Worm (Caenorhabditis elegans): ENCODE measurements around the gene snap-29.
A peak's percentile ranks its signal among the peaks of the same experiment; 100 is the strongest.

Gene snap-29

ce11 chrIII:8750606-8751005 lies 25.4 kb upstream of the snap-29 start, which contains the start of gene ugtp-1:
Gene ugtp-1, minus strand, starts transcription at chrIII:8750706.
- no peak for TF ChIP-seq lsy-2 (tag; optimal IDR thresholded peaks at IDR 0.05)
- no peak for TF ChIP-seq unc-39 (tag; optimal IDR thresholded peaks at IDR 0.05)
- no peak for TF ChIP-seq dmd-4 (tag; optimal IDR thresholded peaks at IDR 0.05)
- TF ChIP-seq lin-11 (tag; optimal IDR thresholded peaks at IDR 0.05), result no peak
- TF ChIP-seq mbf-1 (tag; optimal IDR thresholded peaks at IDR 0.05), result no peak
- TF ChIP-seq nhr-6 (tag; optimal IDR thresholded peaks at IDR 0.05), result no peak
- no peak for TF ChIP-seq nhr-237 (tag; optimal IDR thresholded peaks at IDR 0.05)
- TF ChIP-seq gmeb-1 (tag; optimal IDR thresholded peaks at IDR 0.05), result no peak
- no peak for TF ChIP-seq sma-9 (GFP tag; optimal IDR thresholded peaks at IDR 0.05)
- no peak for TF ChIP-seq sma-9 (tag; optimal IDR thresholded peaks at IDR 0.05)
- no peak for TF ChIP-seq peb-1 (tag; optimal IDR thresholded peaks at IDR 0.05)

- no peak for TF ChIP-seq blmp-1 (tag; optimal IDR thresholded peaks at IDR 0.05; ENCODE audit: insufficient read depth)
- TF ChIP-seq aly-2 (tag; optimal IDR thresholded peaks at IDR 0.05), result no peak
- TF ChIP-seq nhr-25 (tag; optimal IDR thresholded peaks at IDR 0.05), result no peak
- no peak for TF ChIP-seq lin-39 (tag; optimal IDR thresholded peaks at IDR 0.05)
- no peak for TF ChIP-seq elt-3 (tag; optimal IDR thresholded peaks at IDR 0.05)
- TF ChIP-seq mdl-1 (tag; optimal IDR thresholded peaks at IDR 0.05), result no peak
- no peak for TF ChIP-seq snpc-4 (tag; optimal IDR thresholded peaks at IDR 0.05)
- TF ChIP-seq nhr-77 (tag; optimal IDR thresholded peaks at IDR 0.05), result no peak
- TF ChIP-seq sem-4 (tag; optimal IDR thresholded peaks at IDR 0.05), result no peak
- no peak for TF ChIP-seq Y55F3AM.14 (GFP tag; optimal IDR thresholded peaks at IDR 0.05)
- TF ChIP-seq F13H6.1 (tag; optimal IDR thresholded peaks at IDR 0.05), result no peak
- TF ChIP-seq alr-1 (tag; optimal IDR thresholded peaks at IDR 0.05), result no peak
- TF ChIP-seq nhr-10 (tag; optimal IDR thresholded peaks at IDR 0.05), result no peak
- no peak for TF ChIP-seq ceh-82 (tag; optimal IDR thresholded peaks at IDR 0.05)
- TF ChIP-seq ceh-16 (tag; optimal IDR thresholded peaks at IDR 0.05), result no peak
- no peak for TF ChIP-seq ztf-11 (tag; optimal IDR thresholded peaks at IDR 0.05)
- TF ChIP-seq R02D3.7 (tag; optimal IDR thresholded peaks at IDR 0.05), result peak; percentile 34
- TF ChIP-seq nhr-11 (tag; optimal IDR thresholded peaks at IDR 0.05), result no peak
- peak; percentile 36 for TF ChIP-seq C34F6.9 (tag; optimal IDR thresholded peaks at IDR 0.05)
- no peak for TF ChIP-seq crh-2 (tag; optimal IDR thresholded peaks at IDR 0.05)
- no peak for TF ChIP-seq unc-39 (tag; optimal IDR thresholded peaks at IDR 0.05)
- TF ChIP-seq elt-1 (tag; optimal IDR thresholded peaks at IDR 0.05), result no peak
- no peak for TF ChIP-seq ztf-1 (GFP tag; conservative IDR thresholded peaks at IDR 0.05)
- TF ChIP-seq skn-1 (tag; optimal IDR thresholded peaks at IDR 0.05), result no peak
- TF ChIP-seq dmd-4 (tag; optimal IDR thresholded peaks at IDR 0.05), result no peak
- no peak for TF ChIP-seq egl-27 (tag; optimal IDR thresholded peaks at IDR 0.05)
- TF ChIP-seq lin-11 (tag; optimal IDR thresholded peaks at IDR 0.05), result no peak
- TF ChIP-seq peb-1 (tag; optimal IDR thresholded peaks at IDR 0.05), result no peak
- no peak for TF ChIP-seq lin-13 (GFP tag; optimal IDR thresholded peaks at IDR 0.05)
- TF ChIP-seq lsy-2 (tag; optimal IDR thresholded peaks at IDR 0.05), result peak in 1 of 2 experiments; percentile 25
- no peak for TF ChIP-seq nhr-12 (tag; optimal IDR thresholded peaks at IDR 0.05)
- peak; percentile 31 for TF ChIP-seq unc-55 (GFP tag; optimal IDR thresholded peaks at IDR 0.05)
- TF ChIP-seq gmeb-1 (tag; optimal IDR thresholded peaks at IDR 0.05), result peak; percentile 9
- TF ChIP-seq nhr-23 (tag; optimal IDR thresholded peaks at IDR 0.05), result no peak
- TF ChIP-seq unc-62 (GFP tag; optimal IDR thresholded peaks at IDR 0.05), result no peak
- TF ChIP-seq mbf-1 (tag; optimal IDR thresholded peaks at IDR 0.05), result no peak
- peak; percentile 30 for TF ChIP-seq nhr-129 (tag; optimal IDR thresholded peaks at IDR 0.05)
- TF ChIP-seq fos-1 (tag; optimal IDR thresholded peaks at IDR 0.05), result no peak
- no peak for TF ChIP-seq ama-1 (optimal IDR thresholded peaks at IDR 0.05)
- no peak for TF ChIP-seq ZK546.5 (tag; optimal IDR thresholded peaks at IDR 0.05)
- no peak for TF ChIP-seq zag-1 (tag; optimal IDR thresholded peaks at IDR 0.05)
- no peak for TF ChIP-seq nhr-21 (tag; optimal IDR thresholded peaks at IDR 0.05)
Measured at ce11 chrIII:8754682-8755081, 21.4 kb upstream of the snap-29 start, which contains the start of gene tomm-70. Gene tomm-70, minus strand, starts transcription at chrIII:8754750.
